Fruit fly (Drosophila melanogaster): Measurements from ENCODE around the gene Lrp4.
A peak's percentile ranks its signal among the peaks of the same experiment; 100 is the strongest.

The Lrp4 gene

dm6 chrX:15874437-15874836, 36.2 kb upstream of the Lrp4 start:
- TF ChIP-seq CrebA (GFP tag; optimal IDR thresholded peaks at IDR 0.05; ENCODE audit: borderline replicate concordance) (no peak), rgr (GFP tag; optimal IDR thresholded peaks at IDR 0.05) (no peak), Jra (GFP tag; optimal IDR thresholded peaks at IDR 0.05) (no peak), Hr83 (GFP tag; optimal IDR thresholded peaks at IDR 0.05; ENCODE audit: poor library complexity, severe bottlenecking) (no peak), Hnf4 (GFP tag; optimal IDR thresholded peaks at IDR 0.05) (no peak), tai (GFP tag; optimal IDR thresholded peaks at IDR 0.05) (no peak), Rel (GFP tag; optimal IDR thresholded peaks at IDR 0.05) (no peak), Rel (tag; optimal IDR thresholded peaks at IDR 0.05) (no peak), Abd-B (GFP tag; optimal IDR thresholded peaks at IDR 0.05) (no peak), br (GFP tag; optimal IDR thresholded peaks at IDR 0.05) (no peak), Vsx2 (GFP tag; optimal IDR thresholded peaks at IDR 0.05; ENCODE audit: partially characterized antibody) (no peak), usp (GFP tag; optimal IDR thresholded peaks at IDR 0.05) (no peak), Dif (GFP tag; optimal IDR thresholded peaks at IDR 0.05; ENCODE audit: partially characterized antibody) (no peak), dl (GFP tag; optimal IDR thresholded peaks at IDR 0.05; ENCODE audit: insufficient read depth in 1 of 2, partially characterized antibody in 2 of 2) (no peak), sv (GFP tag; optimal IDR thresholded peaks at IDR 0.05) (no peak), Mio (GFP tag; optimal IDR thresholded peaks at IDR 0.05) (no peak), Myc (optimal IDR thresholded peaks at IDR 0.05) (no peak)

- TF ChIP-seq sage (GFP tag; optimal IDR thresholded peaks at IDR 0.05) (no peak), sv (GFP tag; optimal IDR thresholded peaks at IDR 0.05) (no peak), rgr (GFP tag; optimal IDR thresholded peaks at IDR 0.05) (no peak), CrebA (GFP tag; optimal IDR thresholded peaks at IDR 0.05; ENCODE audit: borderline replicate concordance) (no peak), pan (optimal IDR thresholded peaks at IDR 0.05) (no peak), Dfd (GFP tag; optimal IDR thresholded peaks at IDR 0.05) (no peak), Rel (GFP tag; optimal IDR thresholded peaks at IDR 0.05) (no peak), Rel (tag; optimal IDR thresholded peaks at IDR 0.05) (no peak), Sp1 (GFP tag; optimal IDR thresholded peaks at IDR 0.05) (no peak), foxo (GFP tag; optimal IDR thresholded peaks at IDR 0.05) (no peak), br (GFP tag; optimal IDR thresholded peaks at IDR 0.05) (no peak), fru (GFP tag; optimal IDR thresholded peaks at IDR 0.05) (no peak), jim (GFP tag; optimal IDR thresholded peaks at IDR 0.05) (no peak), Hr78 (GFP tag; optimal IDR thresholded peaks at IDR 0.05) (no peak), Dif (GFP tag; optimal IDR thresholded peaks at IDR 0.05; ENCODE audit: partially characterized antibody) (no peak), Hnf4 (GFP tag; optimal IDR thresholded peaks at IDR 0.05) (no peak), CG32264 (GFP tag; optimal IDR thresholded peaks at IDR 0.05) (no peak)
These were observed 35.1 kb upstream of the Lrp4 start for dm6 chrX:15875569-15875968.

- no peak for TF ChIP-seq usp (GFP tag; optimal IDR thresholded peaks at IDR 0.05)
- TF ChIP-seq sage (GFP tag; optimal IDR thresholded peaks at IDR 0.05), result peak; percentile 67
- no peak for TF ChIP-seq jim (GFP tag; optimal IDR thresholded peaks at IDR 0.05)
- no peak for TF ChIP-seq ey (GFP tag; optimal IDR thresholded peaks at IDR 0.05)
- TF ChIP-seq tai (GFP tag; optimal IDR thresholded peaks at IDR 0.05), result no peak
- TF ChIP-seq sv (GFP tag; optimal IDR thresholded peaks at IDR 0.05), result no peak
- no peak for TF ChIP-seq dmrt93B (GFP tag; optimal IDR thresholded peaks at IDR 0.05)
- no peak for TF ChIP-seq HLH106 (tag; optimal IDR thresholded peaks at IDR 0.05)
- no peak for TF ChIP-seq h (GFP tag; optimal IDR thresholded peaks at IDR 0.05)
- TF ChIP-seq Abd-B (GFP tag; optimal IDR thresholded peaks at IDR 0.05), result no peak
- TF ChIP-seq Myc (optimal IDR thresholded peaks at IDR 0.05), result no peak
- no peak for TF ChIP-seq Hr83 (GFP tag; optimal IDR thresholded peaks at IDR 0.05; ENCODE audit: poor library complexity, severe bottlenecking)
- TF ChIP-seq Rel (GFP tag; optimal IDR thresholded peaks at IDR 0.05), result peak; percentile 35
- peak; percentile 38 for TF ChIP-seq Rel (tag; optimal IDR thresholded peaks at IDR 0.05)
- TF ChIP-seq Dif (GFP tag; optimal IDR thresholded peaks at IDR 0.05; ENCODE audit: partially characterized antibody), result no peak
- no peak for TF ChIP-seq CrebA (GFP tag; optimal IDR thresholded peaks at IDR 0.05; ENCODE audit: borderline replicate concordance)
- no peak for TF ChIP-seq rgr (GFP tag; optimal IDR thresholded peaks at IDR 0.05)
- TF ChIP-seq Vsx2 (GFP tag; optimal IDR thresholded peaks at IDR 0.05; ENCODE audit: partially characterized antibody), result no peak
- TF ChIP-seq brk (GFP tag; optimal IDR thresholded peaks at IDR 0.05), result no peak
- TF ChIP-seq Jra (GFP tag; optimal IDR thresholded peaks at IDR 0.05), result no peak
- no peak for TF ChIP-seq Dfd (GFP tag; optimal IDR thresholded peaks at IDR 0.05)
- TF ChIP-seq dsf (GFP tag; optimal IDR thresholded peaks at IDR 0.05; ENCODE audit: borderline replicate concordance), result no peak
- no peak for TF ChIP-seq foxo (GFP tag; optimal IDR thresholded peaks at IDR 0.05)
- TF ChIP-seq pan (optimal IDR thresholded peaks at IDR 0.05), result no peak
- no peak for TF ChIP-seq GATAd (GFP tag; optimal IDR thresholded peaks at IDR 0.05)
- TF ChIP-seq Hr78 (GFP tag; optimal IDR thresholded peaks at IDR 0.05), result no peak
- peak; percentile 38 for TF ChIP-seq CG32264 (GFP tag; optimal IDR thresholded peaks at IDR 0.05)
- TF ChIP-seq woc (GFP tag; optimal IDR thresholded peaks at IDR 0.05), result no peak
- TF ChIP-seq Sp1 (GFP tag; optimal IDR thresholded peaks at IDR 0.05), result peak; percentile 84
- no peak for TF ChIP-seq dl (GFP tag; optimal IDR thresholded peaks at IDR 0.05; ENCODE audit: insufficient read depth in 1 of 2, partially characterized antibody in 2 of 2)
- peak; percentile 100 for TF ChIP-seq psq (GFP tag; optimal IDR thresholded peaks at IDR 0.05)
- no peak for TF ChIP-seq fru (GFP tag; optimal IDR thresholded peaks at IDR 0.05)
- no peak for TF ChIP-seq lola (GFP tag; optimal IDR thresholded peaks at IDR 0.05)
- TF ChIP-seq OdsH (GFP tag; optimal IDR thresholded peaks at IDR 0.05), result no peak
- TF ChIP-seq br (GFP tag; optimal IDR thresholded peaks at IDR 0.05), result peak; percentile 21
- no peak for TF ChIP-seq Hnf4 (GFP tag; optimal IDR thresholded peaks at IDR 0.05)
- no peak for TF ChIP-seq N (GFP tag; optimal IDR thresholded peaks at IDR 0.05)
These were observed 24.0 kb upstream of the Lrp4 start for dm6 chrX:15886411-15887246.

All from whole organism, wandering third instar larva.